Worm (Caenorhabditis elegans) whole organism, L2 larva: Measurements from ENCODE around the gene aqp-7.

ENCODE experiments used
- C34F6.9 ChIP-seq: fragments of 150-350 bp; optimal IDR thresholded peaks from 2 replicates; lab custom pipeline; 2014; ENCODE audit warnings: missing biosample characterization, missing genetic modification characterization
- Y55F3AM.14 ChIP-seq: fragments of 200-800 bp; sonication (Bioruptor generic); optimal IDR thresholded peaks from 2 replicates; lab custom pipeline; 2018; ENCODE audit warnings: mild to moderate bottlenecking, missing genetic modification characterization, missing compliant biosample characterization
- alr-1 ChIP-seq: fragments of 150-350 bp; optimal IDR thresholded peaks from 2 replicates; lab custom pipeline; 2014; ENCODE audit warnings: missing biosample characterization, missing genetic modification characterization
- aly-2 ChIP-seq: fragments of 150-350 bp; optimal IDR thresholded peaks from 2 replicates; lab custom pipeline; 2014; ENCODE audit warnings: missing biosample characterization, missing genetic modification characterization
- ama-1 ChIP-seq: fragments of 150-350 bp; optimal IDR thresholded peaks from 2 replicates; lab custom pipeline; 2018; ENCODE audit warnings: inconsistent platforms
- blmp-1 ChIP-seq: sonication (generic microtip); optimal IDR thresholded peaks from 2 replicates; lab custom pipeline; 2017; ENCODE audit warnings: missing genetic modification characterization, mild to moderate bottlenecking, missing compliant biosample characterization, antibody characterized with exemption, moderate library complexity; ENCODE audit not compliant: insufficient read depth
- ceh-82 ChIP-seq: fragments of 150-350 bp; optimal IDR thresholded peaks from 2 replicates; lab custom pipeline; 2014; ENCODE audit warnings: missing biosample characterization, missing genetic modification characterization
- dmd-4 ChIP-seq: sonication (generic microtip); optimal IDR thresholded peaks from 2 replicates; lab custom pipeline; 2017; ENCODE audit warnings: missing biosample characterization, missing genetic modification characterization
- egl-27 ChIP-seq: sonication (generic microtip); optimal IDR thresholded peaks from 3 replicates; lab custom pipeline; 2017; ENCODE audit warnings: missing biosample characterization, missing genetic modification reagents, missing genetic modification characterization
- elt-1 ChIP-seq: fragments of 150-350 bp; optimal IDR thresholded peaks from 2 replicates; lab custom pipeline; 2014; ENCODE audit warnings: missing biosample characterization, missing genetic modification characterization
- fos-1 ChIP-seq: fragments of 150-350 bp; optimal IDR thresholded peaks from 2 replicates; lab custom pipeline; 2014; ENCODE audit warnings: missing biosample characterization, missing genetic modification characterization
- gmeb-1 ChIP-seq: fragments of 150-350 bp; optimal IDR thresholded peaks from 2 replicates; lab custom pipeline; 2014; ENCODE audit warnings: missing biosample characterization, missing genetic modification characterization
- lin-11 ChIP-seq: fragments of 150-350 bp; sonication (generic microtip); optimal IDR thresholded peaks from 2 replicates; lab custom pipeline; 2014; ENCODE audit warnings: missing biosample characterization, missing genetic modification characterization, inconsistent platforms, mixed read lengths
- lin-13 ChIP-seq: fragments of 150-350 bp; optimal IDR thresholded peaks from 2 replicates; lab custom pipeline; 2014; ENCODE audit warnings: missing biosample characterization, missing genetic modification reagents, missing genetic modification characterization
- lin-39 ChIP-seq: fragments of 150-350 bp; optimal IDR thresholded peaks from 2 replicates; lab custom pipeline; 2014; ENCODE audit warnings: missing biosample characterization, missing genetic modification reagents, missing genetic modification characterization
- mab-5 ChIP-seq: fragments of 150-350 bp; optimal IDR thresholded peaks from 2 replicates; lab custom pipeline; 2014; ENCODE audit warnings: missing biosample characterization, missing genetic modification characterization
- mbf-1 ChIP-seq: sonication (generic microtip); optimal IDR thresholded peaks from 2 replicates; lab custom pipeline; 2017; ENCODE audit warnings: missing biosample characterization, missing genetic modification characterization
- mdl-1 ChIP-seq, 2 experiments: fragments of 150-350 bp in 1 of 2; sonication (generic microtip) in 1 of 2; optimal IDR thresholded peaks; 2 replicates each; lab custom pipeline; 2017; ENCODE audit warnings: missing biosample characterization in 2 of 2, missing genetic modification characterization in 2 of 2
- nhr-10 ChIP-seq: sonication (generic microtip); optimal IDR thresholded peaks from 2 replicates; lab custom pipeline; 2017; ENCODE audit warnings: missing biosample characterization, missing genetic modification characterization
- nhr-12 ChIP-seq: fragments of 150-350 bp; optimal IDR thresholded peaks from 2 replicates; lab custom pipeline; 2014; ENCODE audit warnings: missing biosample characterization, missing genetic modification characterization
- nhr-23 ChIP-seq: fragments of 150-350 bp; optimal IDR thresholded peaks from 2 replicates; lab custom pipeline; 2014; ENCODE audit warnings: missing biosample characterization, missing genetic modification reagents, missing genetic modification characterization
- nhr-237 ChIP-seq: fragments of 150-350 bp; optimal IDR thresholded peaks from 2 replicates; lab custom pipeline; 2014; ENCODE audit warnings: missing biosample characterization, missing genetic modification characterization
- nhr-25 ChIP-seq: fragments of 150-350 bp; sonication (generic microtip); optimal IDR thresholded peaks from 3 replicates; lab custom pipeline; 2014; ENCODE audit warnings: missing biosample characterization, missing genetic modification characterization
- nhr-6 ChIP-seq: fragments of 150-350 bp; optimal IDR thresholded peaks from 2 replicates; lab custom pipeline; 2014; ENCODE audit warnings: missing biosample characterization, missing genetic modification characterization
- nhr-77 ChIP-seq: fragments of 150-350 bp; optimal IDR thresholded peaks from 2 replicates; lab custom pipeline; 2014; ENCODE audit warnings: missing biosample characterization, missing genetic modification characterization
- sem-4 ChIP-seq: fragments of 150-350 bp; optimal IDR thresholded peaks from 2 replicates; lab custom pipeline; 2014; ENCODE audit warnings: missing biosample characterization, missing genetic modification reagents, missing genetic modification characterization
- skn-1 ChIP-seq: sonication (generic microtip); optimal IDR thresholded peaks from 2 replicates; lab custom pipeline; 2017; ENCODE audit warnings: missing biosample characterization, missing genetic modification characterization
- sma-3 ChIP-seq: sonication (generic microtip); optimal IDR thresholded peaks from 2 replicates; lab custom pipeline; 2016; ENCODE audit warnings: missing genetic modification reagents, missing genetic modification characterization, missing compliant biosample characterization
- sma-9 ChIP-seq, 2 experiments: fragments of 150-350 bp in 1 of 2; sonication (generic microtip) in 1 of 2; optimal IDR thresholded peaks; 2 replicates each; lab custom pipeline; 2014 to 2016; ENCODE audit warnings: missing genetic modification characterization in 2 of 2, mild to moderate bottlenecking in 1 of 2, missing biosample characterization in 1 of 2, missing compliant biosample characterization in 1 of 2, missing genetic modification reagents in 1 of 2, moderate library complexity in 1 of 2
- snpc-4 ChIP-seq: fragments of 150-350 bp; optimal IDR thresholded peaks from 2 replicates; lab custom pipeline; 2014; ENCODE audit warnings: missing biosample characterization, missing genetic modification characterization
- unc-39 ChIP-seq: fragments of 150-350 bp; optimal IDR thresholded peaks from 2 replicates; lab custom pipeline; 2014; ENCODE audit warnings: missing biosample characterization, missing genetic modification characterization
- unc-62 ChIP-seq: fragments of 150-350 bp; optimal IDR thresholded peaks from 2 replicates; lab custom pipeline; 2014; ENCODE audit warnings: missing biosample characterization, missing genetic modification reagents, missing genetic modification characterization
- zag-1 ChIP-seq: fragments of 150-350 bp; optimal IDR thresholded peaks from 2 replicates; lab custom pipeline; 2014; ENCODE audit warnings: missing biosample characterization, missing genetic modification characterization
- ztf-1 ChIP-seq: fragments of 200-800 bp; sonication (Bioruptor generic); conservative IDR thresholded peaks from 2 replicates; pipeline ENCODE4 v1.3.6; 2022; ENCODE audit warnings: missing genetic modification characterization, missing compliant biosample characterization
- ztf-4 ChIP-seq: fragments of 150-350 bp; optimal IDR thresholded peaks from 2 replicates; lab custom pipeline; 2014; ENCODE audit warnings: missing biosample characterization, missing genetic modification characterization

aqp-7 gene

ce11 chrX:3035972-3036379, 11.1 kb downstream of the aqp-7 start (continued):
- TF ChIP-seq lin-39 (tag; lab: Kevin White, UChicago) (peak; percentile 75), ceh-82 (tag; lab: Kevin White, UChicago) (peak; percentile 15), ama-1 (lab: Kevin White, UChicago) (peak; percentile 62), nhr-237 (peak; percentile 66), snpc-4 (tag; lab: Kevin White, UChicago) (peak; percentile 83), ztf-4 (tag; lab: Kevin White, UChicago) (peak; percentile 85), mab-5 (tag; lab: Kevin White, UChicago) (peak; percentile 91), gmeb-1 (tag; lab: Kevin White, UChicago) (peak; percentile 81), aly-2 (tag; lab: Kevin White, UChicago) (peak; percentile 41)

ce11 chrX:3040021-3040420, 15.2 kb downstream of the aqp-7 start:
- TF ChIP-seq mdl-1 (tag; optimal IDR thresholded peaks at IDR 0.05; lab: Kevin White, UChicago) = no peak
- no peak for TF ChIP-seq nhr-12 (tag; lab: Kevin White, UChicago)
- TF ChIP-seq blmp-1 (tag; lab: Kevin White, UChicago) = no peak
- TF ChIP-seq alr-1 (tag; lab: Kevin White, UChicago) = no peak
- TF ChIP-seq skn-1 = no peak
- TF ChIP-seq egl-27 (tag; lab: Kevin White, UChicago) = no peak
- no peak for TF ChIP-seq sma-3 (GFP tag; lab: Kevin White, UChicago)
- TF ChIP-seq ama-1 (lab: Kevin White, UChicago) = no peak
- TF ChIP-seq nhr-23 = no peak
- TF ChIP-seq lin-13 = no peak
- no peak for TF ChIP-seq ztf-1 (GFP tag; lab: Robert Waterston, UW)
- TF ChIP-seq nhr-6 (tag; lab: Kevin White, UChicago) = no peak
- no peak for TF ChIP-seq nhr-10 (tag; lab: Kevin White, UChicago)
- TF ChIP-seq dmd-4 = no peak
- no peak for TF ChIP-seq snpc-4 (tag; lab: Kevin White, UChicago)
- no peak for TF ChIP-seq mbf-1 (tag; lab: Kevin White, UChicago)
- TF ChIP-seq elt-1 (tag; lab: Kevin White, UChicago) = no peak
- TF ChIP-seq, all 48 proteins: peak for 0

ce11 chrX:3040609-3041008, 15.7 kb downstream of the aqp-7 start:
- TF ChIP-seq fos-1 (no peak), unc-62 (no peak), aly-2 (tag; lab: Kevin White, UChicago) (no peak), nhr-77 (tag; lab: Kevin White, UChicago) (no peak), unc-39 (tag; lab: Kevin White, UChicago) (no peak), egl-27 (tag; lab: Kevin White, UChicago) (no peak), nhr-23 (no peak)

- TF ChIP-seq nhr-12 (tag; lab: Kevin White, UChicago) (no peak), nhr-77 (tag; lab: Kevin White, UChicago) (no peak), blmp-1 (tag; lab: Kevin White, UChicago) (no peak), mbf-1 (tag; lab: Kevin White, UChicago) (no peak), ama-1 (lab: Kevin White, UChicago) (no peak), C34F6.9 (tag; lab: Kevin White, UChicago) (no peak), alr-1 (tag; lab: Kevin White, UChicago) (no peak), ceh-82 (tag; lab: Kevin White, UChicago) (no peak), egl-27 (tag; lab: Kevin White, UChicago) (no peak), sem-4 (tag; lab: Kevin White, UChicago) (no peak), lin-11 (tag; lab: Kevin White, UChicago) (no peak), nhr-6 (tag; lab: Kevin White, UChicago) (no peak), nhr-25 (tag; lab: Kevin White, UChicago) (no peak), sma-9 (GFP tag; optimal IDR thresholded peaks at IDR 0.05; lab: Kevin White, UChicago) (no peak), sma-9 (tag; optimal IDR thresholded peaks at IDR 0.05; lab: Kevin White, UChicago) (no peak), Y55F3AM.14 (GFP tag; lab: Kevin White, UChicago) (no peak), zag-1 (tag; lab: Kevin White, UChicago) (no peak)
Observed at ce11 chrX:3045466-3045865, 20.6 kb downstream of the aqp-7 start, which contains the start of gene cnnm-3. cnnm-3 (minus strand) TSS chrX:3045847.
